Worm (Caenorhabditis elegans) whole organism, midembryonic: ENCODE data around the gene gasr-8.

ENCODE experiments used
- T22C8.4 ChIP-seq: fragments of 200-800 bp; sonication (Bioruptor generic); IDR thresholded peaks from 2 replicates; pipeline ENCODE4 v1.3.6; 2022; ENCODE audit warnings: missing genetic modification characterization, missing compliant biosample characterization
- flt-1 ChIP-seq: fragments of 200-800 bp; sonication (Bioruptor generic); IDR thresholded peaks from 2 replicates; pipeline ENCODE4 v1.3.6; 2022; ENCODE audit warnings: missing genetic modification characterization, missing compliant biosample characterization
- klf-2 ChIP-seq: fragments of 200-800 bp; sonication (Bioruptor generic); conservative IDR thresholded peaks from 2 replicates; pipeline ENCODE4 v1.3.6; 2022; ENCODE audit warnings: missing genetic modification reagents, missing genetic modification characterization, missing compliant biosample characterization
- med-1 ChIP-seq: sonication (generic microtip); optimal IDR thresholded peaks from 2 replicates; lab custom pipeline; 2017; ENCODE audit warnings: missing genetic modification characterization, mild to moderate bottlenecking, missing compliant biosample characterization, antibody characterized with exemption, missing genetic modification reagents; ENCODE audit not compliant: insufficient read depth
- ref-1 ChIP-seq: fragments of 200-800 bp; sonication (Bioruptor generic); conservative IDR thresholded peaks from 2 replicates; pipeline ENCODE4 v1.3.6; 2022; ENCODE audit warnings: missing genetic modification reagents, missing genetic modification characterization, missing compliant biosample characterization
- tab-1 ChIP-seq: fragments of 200-800 bp; sonication (Bioruptor generic); IDR thresholded peaks from 2 replicates; pipeline ENCODE4 v1.3.6; 2022; ENCODE audit warnings: missing genetic modification characterization, missing compliant biosample characterization
- ztf-23 ChIP-seq: fragments of 200-800 bp; sonication (Bioruptor generic); IDR thresholded peaks from 2 replicates; pipeline ENCODE4 v1.3.6; 2022; ENCODE audit warnings: missing genetic modification reagents, missing genetic modification characterization, missing compliant biosample characterization
- ztf-29 ChIP-seq: fragments of 200-800 bp; sonication (Bioruptor generic); IDR thresholded peaks from 2 replicates; pipeline ENCODE4 v1.3.6; 2022; ENCODE audit warnings: missing genetic modification reagents, missing genetic modification characterization, missing compliant biosample characterization

DNA sequence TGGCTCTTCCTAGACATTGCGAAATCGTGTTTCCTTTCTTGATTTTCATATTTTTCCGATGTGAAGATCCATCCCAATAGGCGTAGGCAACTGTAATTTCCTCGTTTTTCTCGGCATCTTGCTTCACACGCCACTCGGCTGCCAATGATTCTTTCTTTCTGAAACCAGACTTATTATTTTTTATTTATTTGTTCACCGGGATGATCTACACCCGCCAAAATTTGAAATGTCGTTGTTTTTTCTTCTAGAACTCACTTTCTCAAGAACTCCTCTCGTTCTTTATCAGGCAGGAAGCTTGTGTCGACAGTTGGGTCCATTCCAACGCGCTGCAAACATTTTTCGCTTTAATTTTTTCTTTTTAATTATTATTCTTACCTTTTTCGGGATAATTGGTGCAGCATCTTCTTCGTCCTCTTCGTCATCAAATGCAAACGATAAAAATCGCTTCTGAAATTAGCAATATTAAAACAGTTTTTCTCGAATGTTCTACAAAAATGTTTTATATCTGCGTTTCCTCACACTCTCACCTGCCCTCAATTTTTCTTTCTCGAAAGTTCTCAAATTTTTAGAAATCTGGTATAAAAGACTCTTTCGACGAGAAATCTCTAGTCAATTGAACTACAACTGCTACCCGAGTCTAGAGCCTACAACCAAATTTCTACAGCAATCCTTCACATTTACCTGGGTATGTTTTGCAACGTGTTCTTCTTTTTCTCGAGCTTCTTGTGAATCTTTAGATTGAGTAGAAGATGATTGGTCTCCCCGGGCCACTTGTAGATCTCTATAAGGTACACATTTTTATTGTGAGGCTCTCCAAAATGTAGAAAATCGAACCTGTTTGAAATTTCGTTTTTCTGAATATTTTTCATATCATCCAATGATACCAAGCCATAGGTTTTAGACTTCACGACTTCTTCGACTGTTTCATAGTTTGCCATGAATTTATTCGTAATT is 4.3 kb upstream of the gasr-8 start, which contains the start of gene hsp-90:
- TF ChIP-seq med-1 (GFP tag; lab: Kevin White, UChicago) (no peak), ztf-29 (GFP tag; lab: Robert Waterston, UW) (no peak), flt-1 (GFP tag; lab: Robert Waterston, UW) (no peak), tab-1 (no peak), T22C8.4 (GFP tag; lab: Robert Waterston, UW) (no peak), klf-2 (GFP tag; lab: Robert Waterston, UW) (no peak), ref-1 (GFP tag; lab: Robert Waterston, UW) (no peak), ztf-23 (GFP tag; lab: Robert Waterston, UW) (no peak)
